Fruit fly (Drosophila melanogaster) whole organism, adult: ENCODE measurements around the gene CG8516.

Experiments
- CG11617 ChIP-seq: fragments of 200-800 bp; sonication (Bioruptor generic); optimal IDR thresholded peaks from 2 replicates; lab custom pipeline; 2017; ENCODE audit warnings: mild to moderate bottlenecking, missing biosample characterization, missing genetic modification reagents, missing genetic modification characterization
- CG14711 ChIP-seq: fragments of 200-800 bp; sonication (Bioruptor generic); optimal IDR thresholded peaks from 2 replicates; lab custom pipeline; 2018; ENCODE audit warnings: missing biosample characterization, mild to moderate bottlenecking, missing genetic modification characterization, moderate library complexity
- CG7101 ChIP-seq: fragments of 200-800 bp; sonication (Bioruptor generic); optimal IDR thresholded peaks from 2 replicates; lab custom pipeline; 2018; ENCODE audit warnings: missing biosample characterization, mild to moderate bottlenecking, missing genetic modification characterization, moderate library complexity
- Hr96 ChIP-seq: fragments of 200-800 bp; sonication (Bioruptor generic); optimal IDR thresholded peaks from 2 replicates; lab custom pipeline; 2016; ENCODE audit warnings: missing biosample characterization, missing genetic modification characterization
- bab1 ChIP-seq: fragments of 200-800 bp; sonication (Bioruptor generic); optimal IDR thresholded peaks from 3 replicates; lab custom pipeline; 2019; ENCODE audit warnings: missing biosample characterization, mild to moderate bottlenecking, missing genetic modification characterization, moderate library complexity
- pad ChIP-seq: fragments of 200-800 bp; sonication (Bioruptor generic); optimal IDR thresholded peaks from 3 replicates; lab custom pipeline; 2017; ENCODE audit warnings: missing biosample characterization, missing genetic modification characterization, mild to moderate bottlenecking, moderate library complexity, missing genetic modification reagents

- TF ChIP-seq pad (GFP tag; lab: Kevin White, UChicago) (no peak), CG7101 (tag; lab: Kevin White, UChicago) (no peak), bab1 (GFP tag; lab: Kevin White, UChicago) (no peak), CG14711 (tag; lab: Kevin White, UChicago) (no peak), CG11617 (no peak), Hr96 (GFP tag; lab: Kevin White, UChicago) (no peak)
Measured at dm6 chr3R:9768884-9769283, 24.2 kb upstream of the CG8516 start, which contains the start of gene MED6.
